Worm (Caenorhabditis elegans) whole organism, early embryonic: ENCODE results near the gene clec-80.
"Not testable (repeated sequence)": the region's sequence is repeated elsewhere in the genome, so short reads cannot be mapped to it uniquely, and the experiment has no call there.

ENCODE experiments used
- B0310.2 ChIP-seq: sonication (generic microtip); optimal IDR thresholded peaks from 2 replicates; lab custom pipeline; 2016; ENCODE audit warnings: mild to moderate bottlenecking, missing genetic modification characterization, missing compliant biosample characterization
- F13C5.2 ChIP-seq: sonication (generic microtip); optimal IDR thresholded peaks from 2 replicates; lab custom pipeline; 2017; ENCODE audit warnings: mild to moderate bottlenecking, missing genetic modification characterization, inconsistent platforms, missing compliant biosample characterization
- ama-1 ChIP-seq: fragments of 150-350 bp; optimal IDR thresholded peaks from 2 replicates; lab custom pipeline; 2014
- ceh-13 ChIP-seq: fragments of 200-800 bp; sonication (Bioruptor generic); optimal IDR thresholded peaks from 2 replicates; lab custom pipeline; 2018; ENCODE audit warnings: mild to moderate bottlenecking, missing genetic modification characterization, missing compliant biosample characterization
- flt-1 ChIP-seq: fragments of 200-800 bp; sonication (Bioruptor generic); IDR thresholded peaks from 2 replicates; pipeline ENCODE4 v1.3.6; 2022; ENCODE audit warnings: missing genetic modification characterization, missing compliant biosample characterization
- hnd-1 ChIP-seq: sonication (generic microtip); optimal IDR thresholded peaks from 2 replicates; lab custom pipeline; 2016; ENCODE audit warnings: missing genetic modification characterization, missing compliant biosample characterization
- tbx-11 ChIP-seq: fragments of 200-800 bp; sonication (Bioruptor generic); IDR thresholded peaks from 2 replicates; pipeline ENCODE4 v1.3.6; 2022; ENCODE audit warnings: missing genetic modification characterization, missing compliant biosample characterization
- tbx-37 ChIP-seq: fragments of 200-800 bp; sonication (Bioruptor generic); conservative IDR thresholded peaks from 2 replicates; pipeline ENCODE4 v1.3.6; 2022; ENCODE audit warnings: missing genetic modification reagents, missing genetic modification characterization, missing compliant biosample characterization
- tra-4 ChIP-seq: sonication (generic microtip); optimal IDR thresholded peaks from 2 replicates; lab custom pipeline; 2017; ENCODE audit warnings: missing genetic modification characterization, missing compliant biosample characterization

- TF ChIP-seq ama-1 (lab: Kevin White, UChicago); flt-1 (GFP tag; lab: Robert Waterston, UW); tra-4 (tag; lab: Kevin White, UChicago); F13C5.2 (tag; lab: Kevin White, UChicago); tbx-37 (GFP tag; lab: Robert Waterston, UW); B0310.2; ceh-13 (GFP tag; lab: Kevin White, UChicago); tbx-11; hnd-1 (tag; lab: Kevin White, UChicago): not testable (repeated sequence)
Observed at ce11 chrIV:2801558-2801957, 22.0 kb upstream of the clec-80 start, which contains the start of gene Y54G2A.44.
